Worm (Caenorhabditis elegans) whole organism, L2 larva: ENCODE results near the gene sem-5.

Experiments used
- lin-39 ChIP-seq: fragments of 150-350 bp; optimal IDR thresholded peaks from 2 replicates; lab custom pipeline; 2014; ENCODE audit warnings: missing biosample characterization, missing genetic modification reagents, missing genetic modification characterization
- unc-62 ChIP-seq: fragments of 150-350 bp; optimal IDR thresholded peaks from 2 replicates; lab custom pipeline; 2014; ENCODE audit warnings: missing biosample characterization, missing genetic modification reagents, missing genetic modification characterization

DNA sequence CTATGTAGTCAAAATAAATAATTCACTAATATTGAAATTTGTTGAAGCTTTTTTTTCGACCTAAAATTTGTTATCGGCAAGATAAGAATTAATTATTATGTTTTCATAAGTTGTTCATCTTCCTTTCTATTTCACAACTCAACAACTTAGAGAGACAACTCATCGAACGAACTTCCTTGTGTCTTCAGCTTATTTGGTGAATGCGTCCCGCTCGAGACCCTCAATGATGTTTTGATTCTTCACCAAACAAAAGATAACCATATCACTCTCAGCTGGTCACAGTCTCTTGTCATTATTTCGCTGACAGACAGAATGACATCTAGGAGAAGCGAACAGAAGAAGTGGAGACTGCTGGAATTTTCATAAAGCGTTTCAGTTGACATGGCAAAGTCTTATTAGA, 23.2 kb upstream of the sem-5 start:
- TF ChIP-seq lin-39 (no peak), unc-62 (no peak)
